Fruit fly (Drosophila melanogaster): Measurements from ENCODE around the gene CG42724.

CG42724 gene

dm6 chr3R:6368100-6368499 lies at the start of gene CG42724:
TSS of gene CG42724 (minus strand) at chr3R:6368288.
- peak in 1 of 2 experiments; percentile 9 for TF ChIP-seq CTCF (optimal IDR thresholded peaks at IDR 0.05)
- TF ChIP-seq CG8478 (optimal IDR thresholded peaks at IDR 0.05) = no peak

- TF ChIP-seq CG8478 (optimal IDR thresholded peaks at IDR 0.05) (no peak), CTCF (optimal IDR thresholded peaks at IDR 0.05) (no peak)
These were observed 48.2 kb upstream of the CG42724 start for dm6 chr3R:6416242-6416641.

dm6 chr3R:6414439-6415344 lies 46.6 kb upstream of the CG42724 start:
- TF ChIP-seq CTCF (optimal IDR thresholded peaks at IDR 0.05) = no peak
- no peak for TF ChIP-seq CG8478 (optimal IDR thresholded peaks at IDR 0.05)

dm6 chr3R:6413771-6414438 lies 45.8 kb upstream of the CG42724 start:
- TF ChIP-seq CTCF (optimal IDR thresholded peaks at IDR 0.05) (no peak), CG8478 (optimal IDR thresholded peaks at IDR 0.05) (no peak)

- TF ChIP-seq CTCF (optimal IDR thresholded peaks at IDR 0.05) (no peak), CG8478 (optimal IDR thresholded peaks at IDR 0.05) (no peak)
These were observed 43.5 kb upstream of the CG42724 start for dm6 chr3R:6411454-6412204.

dm6 chr3R:6410412-6411225 lies 42.5 kb upstream of the CG42724 start:
- TF ChIP-seq CTCF (optimal IDR thresholded peaks at IDR 0.05) (no peak), CG8478 (optimal IDR thresholded peaks at IDR 0.05) (no peak)

- TF ChIP-seq CG8478 (optimal IDR thresholded peaks at IDR 0.05) (no peak), CTCF (optimal IDR thresholded peaks at IDR 0.05) (no peak)
These were observed 41.1 kb upstream of the CG42724 start for dm6 chr3R:6409153-6409571.

- TF ChIP-seq CG8478 (optimal IDR thresholded peaks at IDR 0.05) = no peak
- TF ChIP-seq CTCF (optimal IDR thresholded peaks at IDR 0.05) = no peak
These were observed 40.4 kb upstream of the CG42724 start for dm6 chr3R:6408467-6408866.

- TF ChIP-seq CTCF (optimal IDR thresholded peaks at IDR 0.05) (no peak), CG8478 (optimal IDR thresholded peaks at IDR 0.05) (no peak)
These were observed 39.5 kb upstream of the CG42724 start for dm6 chr3R:6407544-6407943.

- TF ChIP-seq CTCF (optimal IDR thresholded peaks at IDR 0.05) = peak in 1 of 2 experiments; percentile 5
- TF ChIP-seq CG8478 (optimal IDR thresholded peaks at IDR 0.05) = no peak
These were observed 38.5 kb upstream of the CG42724 start, which contains the start of gene gpp for dm6 chr3R:6406566-6407098. TSS of gene gpp (plus strand) at chr3R:6406855.

dm6 chr3R:6405674-6406565 lies 37.8 kb upstream of the CG42724 start, which contains the start of gene Dmtn:
TSS of gene Dmtn (minus strand) at chr3R:6405895.
- TF ChIP-seq CG8478 (optimal IDR thresholded peaks at IDR 0.05) = no peak
- TF ChIP-seq CTCF (optimal IDR thresholded peaks at IDR 0.05) = no peak

dm6 chr3R:6405239-6405638 lies 37.2 kb upstream of the CG42724 start:
- TF ChIP-seq CTCF (optimal IDR thresholded peaks at IDR 0.05) (no peak), CG8478 (optimal IDR thresholded peaks at IDR 0.05) (no peak)

- TF ChIP-seq CG8478 (optimal IDR thresholded peaks at IDR 0.05) (no peak), CTCF (optimal IDR thresholded peaks at IDR 0.05) (no peak)
These were observed 36.1 kb upstream of the CG42724 start for dm6 chr3R:6404174-6404573.
